Worm (Caenorhabditis elegans) whole organism, L4 larva: ENCODE results near the gene srbc-68.

Source experiments
- F37D6.2 ChIP-seq: sonication (generic microtip); optimal IDR thresholded peaks from 2 replicates; lab custom pipeline; 2016; ENCODE audit warnings: mild to moderate bottlenecking, missing genetic modification characterization, missing compliant biosample characterization
- T26A8.4 ChIP-seq: fragments of 200-800 bp; sonication (Bioruptor generic); IDR thresholded peaks from 2 replicates; pipeline ENCODE4 v1.3.6; 2022; ENCODE audit warnings: missing genetic modification characterization, missing compliant biosample characterization
- Y105C5A.15 ChIP-seq: fragments of 200-800 bp; sonication (Bioruptor generic); IDR thresholded peaks from 2 replicates; pipeline ENCODE4 v1.3.6; 2022; ENCODE audit warnings: missing genetic modification characterization, missing compliant biosample characterization
- Y48G9A.11 ChIP-seq: fragments of 200-800 bp; sonication (Bioruptor generic); IDR thresholded peaks from 2 replicates; pipeline ENCODE4 v1.3.6; 2022; ENCODE audit warnings: missing genetic modification reagents, missing genetic modification characterization, missing compliant biosample characterization
- ZK546.5 ChIP-seq, 2 experiments: sonication (generic microtip); optimal IDR thresholded peaks; 2 replicates each; lab custom pipeline; 2017; ENCODE audit warnings: missing biosample characterization in 2 of 2, missing genetic modification characterization in 2 of 2
- aha-1 ChIP-seq: fragments of 150-350 bp; peaks from one replicate; lab custom pipeline; 2014; ENCODE audit warnings: missing biosample characterization, missing genetic modification characterization
- aly-2 ChIP-seq: sonication (generic microtip); optimal IDR thresholded peaks from 2 replicates; lab custom pipeline; 2018; ENCODE audit warnings: missing biosample characterization, missing genetic modification characterization
- ceh-44 ChIP-seq: fragments of 200-800 bp; sonication (Bioruptor generic); IDR thresholded peaks from 2 replicates; pipeline ENCODE4 v1.3.6; 2022; ENCODE audit warnings: missing genetic modification reagents, missing genetic modification characterization, missing compliant biosample characterization
- ces-1 ChIP-seq: fragments of 150-350 bp; sonication (generic microtip); optimal IDR thresholded peaks from 4 replicates; lab custom pipeline; 2014; ENCODE audit warnings: missing biosample characterization, missing genetic modification reagents, missing genetic modification characterization
- daf-19 ChIP-seq: fragments of 200-800 bp; sonication (Bioruptor generic); conservative IDR thresholded peaks from 2 replicates; pipeline ENCODE4 v1.3.6; 2022; ENCODE audit warnings: missing genetic modification characterization, missing compliant biosample characterization
- daf-8 ChIP-seq: fragments of 200-800 bp; sonication (Bioruptor generic); IDR thresholded peaks from 2 replicates; pipeline ENCODE4 v1.3.6; 2022; ENCODE audit warnings: missing genetic modification characterization, missing compliant biosample characterization
- dmd-8 ChIP-seq: fragments of 200-800 bp; sonication (Bioruptor generic); IDR thresholded peaks from 2 replicates; pipeline ENCODE4 v1.3.6; 2022; ENCODE audit warnings: missing genetic modification characterization, missing compliant biosample characterization
- egl-43 ChIP-seq: fragments of 200-800 bp; sonication (Bioruptor generic); IDR thresholded peaks from 2 replicates; pipeline ENCODE4 v1.3.6; 2022; ENCODE audit warnings: missing genetic modification reagents, missing genetic modification characterization, missing compliant biosample characterization
- fos-1 ChIP-seq: fragments of 150-350 bp; optimal IDR thresholded peaks from 2 replicates; lab custom pipeline; 2014; ENCODE audit warnings: missing biosample characterization, missing genetic modification characterization
- gei-8 ChIP-seq: fragments of 200-800 bp; sonication (Bioruptor generic); optimal IDR thresholded peaks from 2 replicates; lab custom pipeline; 2018; ENCODE audit warnings: mild to moderate bottlenecking, missing genetic modification characterization, missing compliant biosample characterization
- hmg-1.1 ChIP-seq: fragments of 200-800 bp; sonication (Bioruptor generic); IDR thresholded peaks from 2 replicates; pipeline ENCODE4 v1.3.6; 2022; ENCODE audit warnings: missing genetic modification reagents, missing genetic modification characterization, missing compliant biosample characterization
- lim-7 ChIP-seq: fragments of 200-800 bp; sonication (Bioruptor generic); IDR thresholded peaks from 2 replicates; pipeline ENCODE4 v1.3.6; 2022; ENCODE audit warnings: missing genetic modification characterization, missing compliant biosample characterization
- lin-1 ChIP-seq: fragments of 200-800 bp; sonication (Bioruptor generic); IDR thresholded peaks from 2 replicates; pipeline ENCODE4 v1.3.6; 2022; ENCODE audit warnings: missing genetic modification reagents, missing genetic modification characterization, missing compliant biosample characterization
- madf-9 ChIP-seq: fragments of 200-800 bp; sonication (Bioruptor generic); conservative IDR thresholded peaks from 2 replicates; pipeline ENCODE4 v1.3.6; 2022; ENCODE audit warnings: missing genetic modification reagents, missing genetic modification characterization, missing compliant biosample characterization
- mdl-1 ChIP-seq, 2 experiments: fragments of 150-350 bp in 1 of 2; sonication (generic microtip) in 1 of 2; optimal IDR thresholded peaks; 2 replicates each; lab custom pipeline; 2014 to 2017; ENCODE audit warnings: missing biosample characterization in 2 of 2, missing genetic modification characterization in 2 of 2
- nhr-10 ChIP-seq: fragments of 150-350 bp; optimal IDR thresholded peaks from 2 replicates; lab custom pipeline; 2014; ENCODE audit warnings: missing biosample characterization, missing genetic modification characterization
- nhr-102 ChIP-seq: sonication (generic microtip); optimal IDR thresholded peaks from 2 replicates; lab custom pipeline; 2016; ENCODE audit warnings: mild to moderate bottlenecking, missing genetic modification characterization, moderate library complexity, missing compliant biosample characterization
- nhr-28 ChIP-seq: fragments of 150-350 bp; optimal IDR thresholded peaks from 2 replicates; lab custom pipeline; 2014; ENCODE audit warnings: missing biosample characterization, missing genetic modification characterization
- nhr-48 ChIP-seq: sonication (generic microtip); optimal IDR thresholded peaks from 2 replicates; lab custom pipeline; 2016; ENCODE audit warnings: mild to moderate bottlenecking, missing genetic modification characterization, missing compliant biosample characterization
- pha-4 ChIP-seq, 2 experiments: fragments of 150-350 bp in 1 of 2; fragments of 200-800 bp in 1 of 2; sonication (Bioruptor generic) in 1 of 2; IDR thresholded peaks in 1 of 2; optimal IDR thresholded peaks in 1 of 2; 2 replicates each; pipeline versions ENCODE4 v1.3.6 to Lab custom; 2014 to 2022; ENCODE audit warnings: missing genetic modification characterization in 2 of 2, missing genetic modification reagents in 2 of 2, missing biosample characterization in 1 of 2, missing compliant biosample characterization in 1 of 2
- php-3 ChIP-seq: fragments of 200-800 bp; sonication (Bioruptor generic); IDR thresholded peaks from 2 replicates; pipeline ENCODE4 v1.3.6; 2022; ENCODE audit warnings: missing genetic modification reagents, missing genetic modification characterization, missing compliant biosample characterization
- pqm-1 ChIP-seq: sonication (generic microtip); optimal IDR thresholded peaks from 2 replicates; lab custom pipeline; 2017; ENCODE audit warnings: missing biosample characterization, missing genetic modification characterization
- sdz-12 ChIP-seq: fragments of 200-800 bp; sonication (Bioruptor generic); optimal IDR thresholded peaks from 2 replicates; lab custom pipeline; 2018; ENCODE audit warnings: mild to moderate bottlenecking, missing genetic modification characterization, missing compliant biosample characterization
- set-16 ChIP-seq: fragments of 200-800 bp; sonication (Bioruptor generic); IDR thresholded peaks from 2 replicates; pipeline ENCODE4 v1.3.6; 2022; ENCODE audit warnings: missing genetic modification reagents, missing genetic modification characterization, missing compliant biosample characterization
- skn-1 ChIP-seq: fragments of 150-350 bp; optimal IDR thresholded peaks from 2 replicates; lab custom pipeline; 2014; ENCODE audit warnings: missing biosample characterization, missing genetic modification characterization
- snpc-1.2 ChIP-seq: fragments of 200-800 bp; sonication (Bioruptor generic); IDR thresholded peaks from 2 replicates; pipeline ENCODE4 v1.3.6; 2022; ENCODE audit warnings: missing genetic modification reagents, missing genetic modification characterization, missing compliant biosample characterization
- spr-1 ChIP-seq: sonication (generic microtip); optimal IDR thresholded peaks from 2 replicates; lab custom pipeline; 2016; ENCODE audit warnings: mild to moderate bottlenecking, missing genetic modification characterization, missing compliant biosample characterization
- unc-39 ChIP-seq: sonication (generic microtip); optimal IDR thresholded peaks from 2 replicates; lab custom pipeline; 2017; ENCODE audit warnings: missing biosample characterization, missing genetic modification characterization
- unc-62 ChIP-seq, 3 experiments: fragments of 150-350 bp in 1 of 3; sonication (generic microtip); optimal IDR thresholded peaks in 2 of 3; peaks in 1 of 3; 1 replicate in 1 of 3; 2 replicates in 2 of 3; lab custom pipeline; 2014 to 2017; ENCODE audit warnings: missing biosample characterization in 3 of 3, missing genetic modification characterization in 3 of 3, missing genetic modification reagents in 3 of 3, missing genotype in 1 of 3
- vab-7 ChIP-seq: fragments of 200-800 bp; sonication (Bioruptor generic); IDR thresholded peaks from 2 replicates; pipeline ENCODE4 v1.3.6; 2022; ENCODE audit warnings: missing genetic modification reagents, missing genetic modification characterization, missing compliant biosample characterization
- zip-2 ChIP-seq: fragments of 150-350 bp; optimal IDR thresholded peaks from 2 replicates; lab custom pipeline; 2014; ENCODE audit warnings: missing biosample characterization, missing genetic modification characterization

The srbc-68 gene

DNA sequence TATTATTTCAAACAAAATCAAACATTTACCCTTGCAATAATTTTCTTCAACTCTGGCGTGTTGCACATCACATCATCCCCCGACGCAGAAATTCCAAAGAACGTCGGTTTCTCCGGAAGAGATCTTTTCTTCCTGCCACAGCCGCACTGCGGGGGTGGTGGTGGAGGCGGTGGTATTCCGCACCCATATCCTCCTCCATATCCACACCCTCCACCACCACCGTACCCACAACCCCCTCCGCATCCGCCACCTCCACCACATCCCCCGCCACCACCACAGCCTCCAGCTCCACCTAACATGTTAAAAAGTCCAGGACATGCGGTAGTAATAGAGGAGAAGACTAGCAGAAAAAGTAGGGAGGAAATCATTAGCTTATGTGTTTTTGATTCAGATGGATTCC is 8.5 kb upstream of the srbc-68 start, which contains the start of gene grl-29:
Gene grl-29, minus strand, starts transcription at position 368 of the 400 bp plus-strand sequence.
- TF ChIP-seq snpc-1.2 (GFP tag; lab: Robert Waterston, UW) (no peak), set-16 (GFP tag; lab: Robert Waterston, UW) (peak; percentile 88; the same call in 1 of the 2 replicates), vab-7 (GFP tag; lab: Robert Waterston, UW) (no peak), Y48G9A.11 (no peak), Y105C5A.15 (GFP tag; lab: Robert Waterston, UW) (no peak), madf-9 (GFP tag; lab: Robert Waterston, UW) (no peak), mdl-1 (tag; optimal IDR thresholded peaks at IDR 0.05; lab: Kevin White, UChicago) (no peak), F37D6.2 (no peak), ces-1 (no peak), aha-1 (tag; lab: Kevin White, UChicago) (no peak), ceh-44 (no peak), egl-43 (peak; percentile 70), nhr-102 (tag; lab: Kevin White, UChicago) (no peak), nhr-48 (tag; lab: Kevin White, UChicago) (no peak), zip-2 (tag; lab: Kevin White, UChicago) (no peak), unc-39 (tag; lab: Kevin White, UChicago) (no peak), T26A8.4 (GFP tag; lab: Robert Waterston, UW) (no peak), hmg-1.1 (GFP tag; lab: Robert Waterston, UW) (no peak)

ce11 chrV:3552740-3553469 is 6.5 kb upstream of the srbc-68 start, which contains the start of gene T24A6.20:
Gene T24A6.20, plus strand, starts transcription at chrV:3553134.
- no peak for TF ChIP-seq egl-43
- no peak for TF ChIP-seq skn-1 (tag; lab: Kevin White, UChicago)
- no peak for TF ChIP-seq lin-1 (GFP tag; lab: Robert Waterston, UW)
- TF ChIP-seq daf-19, result no peak
- 0 out of 2 replicates have a peak, but pooled peaks have one; percentile 45 for TF ChIP-seq php-3
- TF ChIP-seq lim-7 (GFP tag; lab: Robert Waterston, UW), result no peak
- TF ChIP-seq ZK546.5 (tag; optimal IDR thresholded peaks at IDR 0.05; lab: Kevin White, UChicago), result no peak
- TF ChIP-seq daf-8 (GFP tag; lab: Robert Waterston, UW), result no peak
- no peak for TF ChIP-seq vab-7 (GFP tag; lab: Robert Waterston, UW)
- peak; percentile 16 for TF ChIP-seq pqm-1 (tag; lab: Kevin White, UChicago)
- TF ChIP-seq aly-2 (tag; lab: Kevin White, UChicago), result no peak
- peak in 1 of 2 experiments; percentile 69 for TF ChIP-seq unc-62 (GFP tag; optimal IDR thresholded peaks at IDR 0.05 in 1 of 2; lab: Kevin White, UChicago)
- no peak for TF ChIP-seq unc-62 (tag; optimal IDR thresholded peaks at IDR 0.05; lab: Kevin White, UChicago)
- TF ChIP-seq nhr-28 (tag; lab: Kevin White, UChicago), result peak; percentile 79
- TF ChIP-seq nhr-10, result no peak
- TF ChIP-seq gei-8 (GFP tag; lab: Kevin White, UChicago), result no peak

ce11 chrV:3551765-3552164 is 5.3 kb upstream of the srbc-68 start, which contains the start of gene grl-28:
Gene grl-28, minus strand, starts transcription at chrV:3551865.
- TF ChIP-seq nhr-48 (tag; lab: Kevin White, UChicago), result no peak
- TF ChIP-seq sdz-12, result no peak
- TF ChIP-seq pha-4 (GFP tag; IDR thresholded peaks at IDR 0.05; lab: Robert Waterston, UW), result no peak
- no peak for TF ChIP-seq pha-4 (tag; optimal IDR thresholded peaks at IDR 0.05; lab: Kevin White, UChicago)
- TF ChIP-seq dmd-8 (GFP tag; lab: Robert Waterston, UW), result no peak
- no peak for TF ChIP-seq spr-1 (tag; lab: Kevin White, UChicago)
- TF ChIP-seq fos-1 (tag; lab: Kevin White, UChicago), result no peak
